Fruit fly (Drosophila melanogaster): ENCODE data around the gene CG13053.
A peak's percentile ranks its signal among the peaks of the same experiment; 100 is the strongest.

CG13053 gene

DNA sequence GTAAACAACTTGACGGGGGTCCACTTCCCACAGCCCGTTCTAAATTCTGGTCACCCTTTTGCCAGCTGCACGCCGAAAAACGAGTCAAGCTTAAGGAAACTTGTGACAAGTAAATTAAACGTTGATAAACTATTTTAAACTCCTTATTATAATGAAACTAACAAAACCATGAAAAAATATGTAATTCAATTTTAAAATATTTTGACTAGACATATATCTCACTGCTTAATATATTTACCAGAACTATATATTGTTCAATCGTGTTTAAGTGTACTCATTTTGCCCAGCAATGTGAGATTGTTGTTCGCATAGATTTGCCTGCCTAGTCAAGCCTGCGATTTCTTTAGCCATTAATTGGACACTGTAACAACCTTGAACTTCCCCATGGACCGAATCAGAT is at the start of gene CG13053:
Gene CG13053, minus strand, starts transcription at position 171 of the 400 bp plus-strand sequence.
- TF ChIP-seq Pif1B (GFP tag; optimal IDR thresholded peaks at IDR 0.05), result peak; percentile 50
- no peak for TF ChIP-seq CG12605 (GFP tag; IDR thresholded peaks at IDR 0.05)
- peak; percentile 27 for TF ChIP-seq Pif1A (GFP tag; optimal IDR thresholded peaks at IDR 0.05)
- no peak for TF ChIP-seq Snoo (tag; optimal IDR thresholded peaks at IDR 0.05)
- TF ChIP-seq gl (tag; optimal IDR thresholded peaks at IDR 0.05), result peak; percentile 41
- peak; percentile 82 for TF ChIP-seq CG8159 (tag; optimal IDR thresholded peaks at IDR 0.05)
- peak; percentile 70 for TF ChIP-seq CG34367 (tag; optimal IDR thresholded peaks at IDR 0.05)
- TF ChIP-seq CG15710 (tag; optimal IDR thresholded peaks at IDR 0.05), result peak; percentile 76
- peak; percentile 79 for TF ChIP-seq CG9948 (tag; optimal IDR thresholded peaks at IDR 0.05)
- peak; percentile 5 for TF ChIP-seq D1 (tag; optimal IDR thresholded peaks at IDR 0.05)
- TF ChIP-seq Ets98B (GFP tag; IDR thresholded peaks at IDR 0.05), result no peak
- TF ChIP-seq rn (GFP tag; IDR thresholded peaks at IDR 0.05), result no peak
- no peak for TF ChIP-seq fd96Ca (GFP tag; IDR thresholded peaks at IDR 0.05)
- TF ChIP-seq CG4496 (GFP tag; IDR thresholded peaks at IDR 0.05), result no peak
- TF ChIP-seq EcR (GFP tag; optimal IDR thresholded peaks at IDR 0.05), result peak; percentile 82
- TF ChIP-seq CG32121 (GFP tag; IDR thresholded peaks at IDR 0.05), result no peak
- peak; percentile 57 for TF ChIP-seq CG14655 (GFP tag; optimal IDR thresholded peaks at IDR 0.05)
- peak; percentile 31 for TF ChIP-seq CG13204 (GFP tag; optimal IDR thresholded peaks at IDR 0.05)
- TF ChIP-seq CG10348 (GFP tag; IDR thresholded peaks at IDR 0.05), result no peak
- TF ChIP-seq CG17806 (tag; optimal IDR thresholded peaks at IDR 0.05), result peak; percentile 84
- TF ChIP-seq CG8301 (tag; optimal IDR thresholded peaks at IDR 0.05), result no peak

DNA sequence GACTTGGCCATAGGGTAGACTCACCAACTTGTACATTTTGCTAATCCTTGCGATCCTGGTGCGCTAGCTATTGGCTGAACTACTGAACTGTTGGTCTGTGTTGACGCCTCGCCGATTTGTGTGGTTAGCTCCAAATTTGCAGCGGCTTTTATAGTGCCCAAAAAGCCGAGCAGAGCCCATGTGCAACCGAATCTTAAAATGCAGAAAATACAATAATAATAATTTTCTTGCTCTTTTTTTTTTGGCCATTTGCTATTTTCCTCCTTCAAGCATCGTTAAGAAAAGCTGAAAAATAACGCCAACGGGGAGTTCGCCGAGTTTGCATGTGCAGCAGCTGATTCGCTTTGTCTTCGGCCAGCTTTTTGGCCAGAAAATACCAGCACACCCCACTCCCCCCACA is 48.9 kb upstream of the CG13053 start, which contains the start of gene CG13042:
Gene CG13042, minus strand, starts transcription at position 101 of the 400 bp plus-strand sequence.
- TF ChIP-seq CG4496 (GFP tag; IDR thresholded peaks at IDR 0.05) (0 out of 3 replicates have a peak, but pooled peaks have one; percentile 37), CG32121 (GFP tag; IDR thresholded peaks at IDR 0.05) (no peak)

- TF ChIP-seq CG32121 (GFP tag; IDR thresholded peaks at IDR 0.05) (no peak), EcR (GFP tag; optimal IDR thresholded peaks at IDR 0.05) (no peak), CG8159 (tag; optimal IDR thresholded peaks at IDR 0.05) (no peak), CG10348 (GFP tag; IDR thresholded peaks at IDR 0.05) (no peak), CG15710 (tag; optimal IDR thresholded peaks at IDR 0.05) (no peak), CG8301 (tag; optimal IDR thresholded peaks at IDR 0.05) (no peak), CG12605 (GFP tag; IDR thresholded peaks at IDR 0.05) (no peak)
Observed at dm6 chr3L:16305820-16306650, 46.5 kb upstream of the CG13053 start, which contains the start of the genes CG13043 and CG13063. TSS of gene CG13043 (minus strand) at chr3L:16305870. TSS of gene CG13063 (plus strand) at chr3L:16306600.

DNA sequence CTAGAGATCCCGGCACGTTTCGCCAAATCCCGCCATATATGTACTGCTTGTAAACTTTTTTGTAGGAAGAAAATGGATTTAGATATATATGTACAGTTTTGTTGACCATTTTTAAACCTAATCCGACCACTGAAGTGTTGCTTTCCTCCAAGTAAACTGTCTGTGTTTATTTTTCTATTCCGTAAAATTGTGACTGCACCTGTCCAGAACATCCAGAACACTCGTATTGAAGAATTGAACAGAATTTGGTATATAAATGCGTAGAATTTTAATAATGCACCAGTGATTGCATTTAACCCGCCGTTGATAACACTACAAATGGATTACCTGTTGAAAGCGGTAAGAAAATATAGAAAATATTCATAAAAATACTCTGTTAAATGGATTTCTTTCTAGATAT is 44.5 kb upstream of the CG13053 start, which contains the start of gene CG43249:
Gene CG43249, plus strand, starts transcription at position 301 of the 400 bp plus-strand sequence.
- TF ChIP-seq rn (GFP tag; IDR thresholded peaks at IDR 0.05), result no peak
- TF ChIP-seq Pif1B (GFP tag; optimal IDR thresholded peaks at IDR 0.05), result no peak
- TF ChIP-seq EcR (GFP tag; optimal IDR thresholded peaks at IDR 0.05), result no peak
- no peak for TF ChIP-seq fd96Ca (GFP tag; IDR thresholded peaks at IDR 0.05)
- TF ChIP-seq CG12605 (GFP tag; IDR thresholded peaks at IDR 0.05), result no peak
- TF ChIP-seq CG4496 (GFP tag; IDR thresholded peaks at IDR 0.05), result no peak
- TF ChIP-seq CG8301 (tag; optimal IDR thresholded peaks at IDR 0.05), result no peak
- TF ChIP-seq CG32121 (GFP tag; IDR thresholded peaks at IDR 0.05), result no peak
- no peak for TF ChIP-seq CG15710 (tag; optimal IDR thresholded peaks at IDR 0.05)
- TF ChIP-seq D1 (tag; optimal IDR thresholded peaks at IDR 0.05), result no peak
- no peak for TF ChIP-seq Snoo (tag; optimal IDR thresholded peaks at IDR 0.05)
- no peak for TF ChIP-seq Pif1A (GFP tag; optimal IDR thresholded peaks at IDR 0.05)
- TF ChIP-seq CG14655 (GFP tag; optimal IDR thresholded peaks at IDR 0.05), result no peak
- no peak for TF ChIP-seq gl (tag; optimal IDR thresholded peaks at IDR 0.05)
- TF ChIP-seq CG17806 (tag; optimal IDR thresholded peaks at IDR 0.05), result no peak
- no peak for TF ChIP-seq CG13204 (GFP tag; optimal IDR thresholded peaks at IDR 0.05)
- TF ChIP-seq CG10348 (GFP tag; IDR thresholded peaks at IDR 0.05), result no peak
- no peak for TF ChIP-seq CG9948 (tag; optimal IDR thresholded peaks at IDR 0.05)
- no peak for TF ChIP-seq CG8159 (tag; optimal IDR thresholded peaks at IDR 0.05)

dm6 chr3L:16303078-16303477 is 43.6 kb upstream of the CG13053 start, which contains the start of gene CG13044:
TSS of gene CG13044 (minus strand) at chr3L:16303178.
- TF ChIP-seq fd96Ca (GFP tag; IDR thresholded peaks at IDR 0.05) (no peak), CG9948 (tag; optimal IDR thresholded peaks at IDR 0.05) (no peak), gl (tag; optimal IDR thresholded peaks at IDR 0.05) (no peak), CG15710 (tag; optimal IDR thresholded peaks at IDR 0.05) (no peak), CG32121 (GFP tag; IDR thresholded peaks at IDR 0.05) (no peak), EcR (GFP tag; optimal IDR thresholded peaks at IDR 0.05) (no peak), CG14655 (GFP tag; optimal IDR thresholded peaks at IDR 0.05) (no peak), Pif1B (GFP tag; optimal IDR thresholded peaks at IDR 0.05) (no peak)

- TF ChIP-seq rn (GFP tag; IDR thresholded peaks at IDR 0.05), result no peak
- TF ChIP-seq CG8301 (tag; optimal IDR thresholded peaks at IDR 0.05), result no peak
- no peak for TF ChIP-seq CG12605 (GFP tag; IDR thresholded peaks at IDR 0.05)
- no peak for TF ChIP-seq CG32121 (GFP tag; IDR thresholded peaks at IDR 0.05)
- TF ChIP-seq gl (tag; optimal IDR thresholded peaks at IDR 0.05), result no peak
- TF ChIP-seq CG9948 (tag; optimal IDR thresholded peaks at IDR 0.05), result no peak
- TF ChIP-seq CG4496 (GFP tag; IDR thresholded peaks at IDR 0.05), result no peak
- TF ChIP-seq Snoo (tag; optimal IDR thresholded peaks at IDR 0.05), result no peak
- TF ChIP-seq CG13204 (GFP tag; optimal IDR thresholded peaks at IDR 0.05), result no peak
- TF ChIP-seq CG34367 (tag; optimal IDR thresholded peaks at IDR 0.05), result no peak
- TF ChIP-seq fd96Ca (GFP tag; IDR thresholded peaks at IDR 0.05), result no peak
- TF ChIP-seq CG14655 (GFP tag; optimal IDR thresholded peaks at IDR 0.05), result no peak
- TF ChIP-seq D1 (tag; optimal IDR thresholded peaks at IDR 0.05), result no peak
- TF ChIP-seq CG17806 (tag; optimal IDR thresholded peaks at IDR 0.05), result no peak
- TF ChIP-seq EcR (GFP tag; optimal IDR thresholded peaks at IDR 0.05), result no peak
- no peak for TF ChIP-seq Ets98B (GFP tag; IDR thresholded peaks at IDR 0.05)
- no peak for TF ChIP-seq Pif1B (GFP tag; optimal IDR thresholded peaks at IDR 0.05)
Observed at dm6 chr3L:16301153-16301552, 41.6 kb upstream of the CG13053 start, which contains the start of gene CG4982. TSS of gene CG4982 (plus strand) at chr3L:16301453.
